Fruit fly (Drosophila melanogaster) whole organism, prepupa: ENCODE results near the gene EMC5.

Experiments
- CG10631 ChIP-seq: fragments of 200-800 bp; sonication (Bioruptor generic); optimal IDR thresholded peaks from 2 replicates; lab custom pipeline; 2016; ENCODE audit warnings: missing biosample characterization, missing genetic modification characterization
- CG11762 ChIP-seq: fragments of 200-800 bp; sonication (Bioruptor generic); optimal IDR thresholded peaks from 3 replicates; lab custom pipeline; 2016; ENCODE audit warnings: missing biosample characterization, missing genetic modification characterization; ENCODE audit not compliant: insufficient read depth
- CG11902 ChIP-seq: fragments of 200-800 bp; sonication (Bioruptor generic); optimal IDR thresholded peaks from 3 replicates; lab custom pipeline; 2016; ENCODE audit warnings: missing biosample characterization, missing genetic modification characterization
- CG15336 ChIP-seq: fragments of 200-800 bp; sonication (Bioruptor generic); IDR thresholded peaks from 2 replicates; pipeline ENCODE4 v1.3.6; 2022; ENCODE audit warnings: missing biosample characterization, missing genetic modification characterization
- CG1621 ChIP-seq: fragments of 200-800 bp; sonication (Bioruptor generic); optimal IDR thresholded peaks from 3 replicates; lab custom pipeline; 2018; ENCODE audit warnings: missing biosample characterization, mild to moderate bottlenecking, missing genetic modification characterization
- CG16779 ChIP-seq: fragments of 200-800 bp; sonication (Bioruptor generic); optimal IDR thresholded peaks from 3 replicates; lab custom pipeline; 2017; ENCODE audit warnings: missing biosample characterization, mild to moderate bottlenecking, missing genetic modification characterization
- CG3032 ChIP-seq: fragments of 200-800 bp; optimal IDR thresholded peaks from 2 replicates; lab custom pipeline; 2019; ENCODE audit warnings: missing biosample characterization, mild to moderate bottlenecking, missing genetic modification characterization, moderate library complexity
- CG31627 ChIP-seq: fragments of 200-800 bp; sonication (Bioruptor generic); optimal IDR thresholded peaks from 3 replicates; lab custom pipeline; 2016; ENCODE audit warnings: missing biosample characterization, missing genetic modification characterization
- CG32006 ChIP-seq: fragments of 200-800 bp; sonication (Bioruptor generic); optimal IDR thresholded peaks from 3 replicates; lab custom pipeline; 2017; ENCODE audit warnings: missing biosample characterization, mild to moderate bottlenecking, missing genetic modification characterization
- CG3919 ChIP-seq: fragments of 200-800 bp; sonication (Bioruptor generic); optimal IDR thresholded peaks from 3 replicates; lab custom pipeline; 2016; ENCODE audit warnings: missing biosample characterization, missing genetic modification characterization
- CG4318 ChIP-seq: fragments of 200-800 bp; sonication (Bioruptor generic); optimal IDR thresholded peaks from 3 replicates; lab custom pipeline; 2017; ENCODE audit warnings: missing biosample characterization, mild to moderate bottlenecking, missing genetic modification characterization
- CG6276 ChIP-seq: fragments of 200-800 bp; sonication (Bioruptor generic); optimal IDR thresholded peaks from 2 replicates; lab custom pipeline; 2017; ENCODE audit warnings: missing biosample characterization, mild to moderate bottlenecking, missing genetic modification characterization
- CG6792 ChIP-seq: fragments of 200-800 bp; sonication (Bioruptor generic); optimal IDR thresholded peaks from 3 replicates; lab custom pipeline; 2016; ENCODE audit warnings: missing biosample characterization, missing genetic modification characterization
- CG6808 ChIP-seq: fragments of 200-800 bp; sonication (Bioruptor generic); optimal IDR thresholded peaks from 3 replicates; lab custom pipeline; 2017; ENCODE audit warnings: missing biosample characterization, missing genetic modification characterization, mild to moderate bottlenecking, moderate library complexity, missing genetic modification reagents
- CG6854 ChIP-seq: fragments of 200-800 bp; sonication (Bioruptor generic); optimal IDR thresholded peaks from 2 replicates; lab custom pipeline; 2017; ENCODE audit warnings: missing biosample characterization, mild to moderate bottlenecking, missing genetic modification characterization
- CG7368 ChIP-seq: fragments of 200-800 bp; sonication (Bioruptor generic); optimal IDR thresholded peaks from 3 replicates; lab custom pipeline; 2016; ENCODE audit warnings: missing biosample characterization, missing genetic modification characterization
- CG8119 ChIP-seq: fragments of 200-800 bp; sonication (Bioruptor generic); IDR thresholded peaks from 3 replicates; pipeline ENCODE4 v1.3.6; 2022; ENCODE audit warnings: missing biosample characterization, missing genetic modification characterization
- CG8319 ChIP-seq: fragments of 200-800 bp; sonication (Bioruptor generic); optimal IDR thresholded peaks from 3 replicates; lab custom pipeline; 2016; ENCODE audit warnings: missing biosample characterization, missing genetic modification characterization
- CG8632 ChIP-seq: fragments of 200-800 bp; sonication (Bioruptor generic); optimal IDR thresholded peaks from 3 replicates; lab custom pipeline; 2016; ENCODE audit warnings: missing biosample characterization, missing genetic modification characterization
- CG9139 ChIP-seq: fragments of 200-800 bp; sonication (Bioruptor generic); optimal IDR thresholded peaks from 3 replicates; lab custom pipeline; 2017; ENCODE audit warnings: missing biosample characterization, mild to moderate bottlenecking, missing genetic modification characterization
- Eip75B ChIP-seq: fragments of 200-800 bp; sonication (Bioruptor generic); optimal IDR thresholded peaks from 3 replicates; lab custom pipeline; 2016; ENCODE audit warnings: missing biosample characterization, missing genetic modification characterization
- Eip78C ChIP-seq: fragments of 200-800 bp; sonication (Bioruptor generic); peaks from one replicate; lab custom pipeline; 2016; ENCODE audit warnings: missing biosample characterization, missing genetic modification characterization
- Eip93F ChIP-seq: fragments of 200-800 bp; sonication (Bioruptor generic); optimal IDR thresholded peaks from 2 replicates; lab custom pipeline; 2016; ENCODE audit warnings: missing biosample characterization, mild to moderate bottlenecking, missing genetic modification characterization
- Gug ChIP-seq: fragments of 200-800 bp; sonication (Bioruptor generic); IDR thresholded peaks from 2 replicates; pipeline ENCODE4 v1.3.6; 2022; ENCODE audit warnings: missing biosample characterization, missing genetic modification characterization
- Hr38 ChIP-seq: sonication (Bioruptor generic); optimal IDR thresholded peaks from 2 replicates; lab custom pipeline; 2016; ENCODE audit warnings: missing biosample characterization, missing genetic modification characterization
- Hr39 ChIP-seq: fragments of 200-800 bp; sonication (Bioruptor generic); optimal IDR thresholded peaks from 2 replicates; lab custom pipeline; 2016; ENCODE audit warnings: missing biosample characterization, missing genetic modification characterization
- Lpt ChIP-seq: fragments of 200-800 bp; sonication (Bioruptor generic); optimal IDR thresholded peaks from 3 replicates; lab custom pipeline; 2016; ENCODE audit warnings: missing biosample characterization, missing genetic modification characterization
- OdsH ChIP-seq: fragments of 200-800 bp; sonication (Bioruptor generic); optimal IDR thresholded peaks from 3 replicates; lab custom pipeline; 2016; ENCODE audit warnings: missing biosample characterization, missing genetic modification characterization
- Smox ChIP-seq: fragments of 200-800 bp; sonication (Bioruptor generic); optimal IDR thresholded peaks from 3 replicates; lab custom pipeline; 2016; ENCODE audit warnings: missing biosample characterization, missing genetic modification characterization
- Sox14 ChIP-seq: fragments of 200-800 bp; sonication (Bioruptor generic); optimal IDR thresholded peaks from 3 replicates; lab custom pipeline; 2016; ENCODE audit warnings: missing biosample characterization, missing genetic modification characterization
- Sox15 ChIP-seq: fragments of 200-800 bp; sonication (Bioruptor generic); optimal IDR thresholded peaks from 3 replicates; lab custom pipeline; 2016; ENCODE audit warnings: missing biosample characterization, missing genetic modification characterization
- achi ChIP-seq: fragments of 200-800 bp; sonication (Bioruptor generic); optimal IDR thresholded peaks from 3 replicates; lab custom pipeline; 2016; ENCODE audit warnings: missing biosample characterization, missing genetic modification characterization
- acj6 ChIP-seq: fragments of 200-800 bp; sonication (Bioruptor generic); optimal IDR thresholded peaks from 3 replicates; lab custom pipeline; 2016; ENCODE audit warnings: missing biosample characterization, missing genetic modification characterization
- cyc ChIP-seq: fragments of 200-800 bp; sonication (Bioruptor generic); optimal IDR thresholded peaks from 3 replicates; lab custom pipeline; 2016; ENCODE audit warnings: missing biosample characterization, missing genetic modification characterization
- dac ChIP-seq: fragments of 200-800 bp; sonication (Bioruptor generic); optimal IDR thresholded peaks from 2 replicates; lab custom pipeline; 2017; ENCODE audit warnings: missing biosample characterization, mild to moderate bottlenecking, missing genetic modification characterization
- dsx ChIP-seq: fragments of 200-800 bp; optimal IDR thresholded peaks from 3 replicates; lab custom pipeline; 2019; ENCODE audit warnings: missing biosample characterization, mild to moderate bottlenecking, missing genetic modification characterization, moderate library complexity; ENCODE audit not compliant: poor library complexity, severe bottlenecking
- eg ChIP-seq: fragments of 200-800 bp; sonication (Bioruptor generic); IDR thresholded peaks from 3 replicates; pipeline ENCODE4 v1.3.6; 2022; ENCODE audit warnings: missing biosample characterization, missing genetic modification characterization
- esn ChIP-seq: fragments of 200-800 bp; sonication (Bioruptor generic); optimal IDR thresholded peaks from 2 replicates; lab custom pipeline; 2016; ENCODE audit warnings: missing biosample characterization, mild to moderate bottlenecking, missing genetic modification characterization, moderate library complexity
- fd59A ChIP-seq: fragments of 200-800 bp; sonication (Bioruptor generic); optimal IDR thresholded peaks from 2 replicates; lab custom pipeline; 2017; ENCODE audit warnings: missing biosample characterization, mild to moderate bottlenecking, missing genetic modification characterization, missing genetic modification reagents
- fd85E ChIP-seq: fragments of 200-800 bp; sonication (Bioruptor generic); optimal IDR thresholded peaks from 3 replicates; lab custom pipeline; 2016; ENCODE audit warnings: missing biosample characterization, missing genetic modification characterization
- fkh ChIP-seq: fragments of 200-800 bp; sonication (Bioruptor generic); optimal IDR thresholded peaks from 3 replicates; lab custom pipeline; 2017; ENCODE audit warnings: missing biosample characterization, mild to moderate bottlenecking, missing genetic modification characterization, moderate library complexity
- net ChIP-seq: fragments of 200-800 bp; sonication (Bioruptor generic); optimal IDR thresholded peaks from 3 replicates; lab custom pipeline; 2016; ENCODE audit warnings: missing biosample characterization, missing genetic modification characterization
- pdm3 ChIP-seq: fragments of 200-800 bp; sonication (Bioruptor generic); optimal IDR thresholded peaks from 3 replicates; lab custom pipeline; 2016; ENCODE audit warnings: missing biosample characterization, missing genetic modification characterization
- spab ChIP-seq: fragments of 200-800 bp; sonication (Bioruptor generic); optimal IDR thresholded peaks from 2 replicates; lab custom pipeline; 2017; ENCODE audit warnings: missing biosample characterization, mild to moderate bottlenecking, missing genetic modification characterization, missing genetic modification reagents
- ss ChIP-seq, 2 experiments: fragments of 200-800 bp; sonication (Bioruptor generic); optimal IDR thresholded peaks; 2 replicates in 1 of 2; 3 replicates in 1 of 2; lab custom pipeline; 2017 to 2018; ENCODE audit warnings: mild to moderate bottlenecking in 2 of 2, missing biosample characterization in 2 of 2, missing genetic modification characterization in 2 of 2, moderate library complexity in 1 of 2
- svp ChIP-seq: fragments of 200-800 bp; sonication (Bioruptor generic); peaks from one replicate; lab custom pipeline; 2016; ENCODE audit warnings: missing biosample characterization, missing genetic modification characterization
- topi ChIP-seq: fragments of 200-800 bp; sonication (Bioruptor generic); optimal IDR thresholded peaks from 3 replicates; lab custom pipeline; 2016; ENCODE audit warnings: missing biosample characterization, missing genetic modification characterization
- vri ChIP-seq: fragments of 200-800 bp; sonication (Bioruptor generic); optimal IDR thresholded peaks from 3 replicates; lab custom pipeline; 2016; ENCODE audit warnings: missing biosample characterization, mild to moderate bottlenecking, missing genetic modification characterization

The EMC5 gene

dm6 chr2L:19024744-19025059 is 37.2 kb downstream of the EMC5 start:
- TF ChIP-seq CG6854 (GFP tag; lab: Kevin White, UChicago) (no peak), Lpt (GFP tag; lab: Kevin White, UChicago) (no peak), ss (GFP tag; optimal IDR thresholded peaks at IDR 0.05; lab: Kevin White, UChicago) (peak in 1 of 2 experiments; percentile 9), CG11762 (GFP tag; lab: Kevin White, UChicago) (no peak), Hr39 (GFP tag; lab: Kevin White, UChicago) (no peak), CG4318 (no peak), CG3919 (GFP tag; lab: Kevin White, UChicago) (no peak), svp (GFP tag; lab: Kevin White, UChicago) (no peak), CG32006 (GFP tag; lab: Kevin White, UChicago) (no peak), vri (GFP tag; lab: Kevin White, UChicago) (no peak), dsx (GFP tag; lab: Kevin White, UChicago) (peak; percentile 6)
- TF ChIP-seq, all 60 proteins: peak for 2

DNA sequence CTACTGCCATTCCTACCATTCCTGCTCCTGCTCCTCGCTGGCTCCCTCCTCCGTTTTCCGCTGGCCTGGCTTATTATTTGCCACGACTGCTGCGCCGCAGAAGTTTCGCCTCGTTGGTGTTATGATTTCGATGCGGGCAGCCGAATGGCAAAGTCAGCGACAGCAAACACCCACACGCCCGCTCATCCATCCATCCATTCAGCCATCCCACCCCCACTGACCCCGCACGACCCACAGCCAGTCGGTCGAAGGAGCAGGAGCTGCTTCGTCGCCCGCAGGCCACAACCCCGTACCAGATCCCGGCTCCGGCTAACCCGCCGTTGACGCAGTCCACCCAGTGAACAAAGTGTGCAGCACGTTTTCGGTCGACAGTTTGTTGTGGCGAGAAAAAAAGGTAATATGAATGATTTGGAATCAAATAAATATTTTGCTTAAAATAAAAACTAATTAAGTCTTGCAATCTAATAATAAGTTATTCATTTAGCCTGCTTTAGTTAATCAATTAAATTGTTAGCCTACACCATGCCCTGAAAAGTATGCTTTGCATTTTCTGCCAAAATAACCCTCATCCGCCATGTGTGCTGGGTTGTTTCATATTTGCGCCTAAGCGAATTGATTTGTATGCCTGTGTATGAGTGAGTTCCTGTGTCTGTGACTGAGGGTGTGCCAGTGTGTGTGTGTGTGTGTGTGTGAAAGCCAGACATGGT is 39.1 kb downstream of the EMC5 start:
- TF ChIP-seq net (GFP tag; lab: Kevin White, UChicago) (peak; percentile 20), esn (peak; percentile 48), spab (GFP tag; lab: Kevin White, UChicago) (peak; percentile 64), CG8632 (GFP tag; lab: Kevin White, UChicago) (peak; percentile 43), Eip78C (GFP tag; lab: Kevin White, UChicago) (peak; percentile 86), Eip75B (peak; percentile 42), CG6808 (GFP tag; lab: Kevin White, UChicago) (peak; percentile 71), dac (GFP tag; lab: Kevin White, UChicago) (no peak), eg (GFP tag; lab: Robert Waterston, UW) (0 out of 3 replicates have a peak, but pooled peaks have one; percentile 21), fd85E (GFP tag; lab: Kevin White, UChicago) (no peak), Hr38 (GFP tag; lab: Kevin White, UChicago) (no peak), CG9139 (GFP tag; lab: Kevin White, UChicago) (peak; percentile 54), CG1621 (tag; lab: Kevin White, UChicago) (peak; percentile 60), CG10631 (GFP tag; lab: Kevin White, UChicago) (peak; percentile 44), CG6854 (GFP tag; lab: Kevin White, UChicago) (no peak), CG6792 (GFP tag; lab: Kevin White, UChicago) (peak; percentile 41), pdm3 (peak; percentile 58), CG16779 (tag; lab: Kevin White, UChicago) (peak; percentile 13), topi (GFP tag; lab: Kevin White, UChicago) (peak; percentile 25), vri (GFP tag; lab: Kevin White, UChicago) (no peak), fkh (GFP tag; lab: Kevin White, UChicago) (no peak), CG8319 (GFP tag; lab: Kevin White, UChicago) (no peak), Sox15 (peak; percentile 33), Gug (GFP tag; lab: Robert Waterston, UW) (no peak), CG8119 (peak; percentile 41; the same call in 1 of the 3 replicates), CG15336 (GFP tag; lab: Robert Waterston, UW) (no peak), Smox (peak; percentile 44), Eip93F (no peak), CG3919 (GFP tag; lab: Kevin White, UChicago) (peak; percentile 30), CG3032 (tag; lab: Kevin White, UChicago) (peak; percentile 70), acj6 (peak; percentile 34), achi (GFP tag; lab: Kevin White, UChicago) (peak; percentile 27), svp (GFP tag; lab: Kevin White, UChicago) (peak; percentile 69), CG11902 (GFP tag; lab: Kevin White, UChicago) (peak; percentile 5), Hr39 (GFP tag; lab: Kevin White, UChicago) (peak; percentile 16), cyc (GFP tag; lab: Kevin White, UChicago) (peak; percentile 9), CG7368 (no peak), OdsH (GFP tag; lab: Kevin White, UChicago) (peak; percentile 35), Sox14 (GFP tag; lab: Kevin White, UChicago) (peak; percentile 57), CG31627 (peak; percentile 33), ss (GFP tag; optimal IDR thresholded peaks at IDR 0.05; lab: Kevin White, UChicago) (peak; percentile 20 to 74), CG6276 (GFP tag; lab: Kevin White, UChicago) (peak; percentile 24), fd59A (GFP tag; lab: Kevin White, UChicago) (peak; percentile 66)
